Fruit fly (Drosophila melanogaster) S2 (cell line): ENCODE results near the gene CG14220.

Experiments used
- CG8478 ChIP-seq: fragments of >200 bp; optimal IDR thresholded peaks from 2 replicates; lab custom pipeline; 2018
- CTCF ChIP-seq, 2 experiments: fragments of >200 bp; optimal IDR thresholded peaks; 2 replicates each; lab custom pipeline; 2018

The CG14220 gene

dm6 chrX:19590070-19590469 is 11.6 kb downstream of the CG14220 start, which contains the start of gene CG14219:
TSS of gene CG14219 (minus strand) at chrX:19590170.
- no peak for TF ChIP-seq CTCF (optimal IDR thresholded peaks at IDR 0.05; lab: Kevin White, UChicago)
- TF ChIP-seq CG8478 (lab: Kevin White, UChicago) = no peak

DNA sequence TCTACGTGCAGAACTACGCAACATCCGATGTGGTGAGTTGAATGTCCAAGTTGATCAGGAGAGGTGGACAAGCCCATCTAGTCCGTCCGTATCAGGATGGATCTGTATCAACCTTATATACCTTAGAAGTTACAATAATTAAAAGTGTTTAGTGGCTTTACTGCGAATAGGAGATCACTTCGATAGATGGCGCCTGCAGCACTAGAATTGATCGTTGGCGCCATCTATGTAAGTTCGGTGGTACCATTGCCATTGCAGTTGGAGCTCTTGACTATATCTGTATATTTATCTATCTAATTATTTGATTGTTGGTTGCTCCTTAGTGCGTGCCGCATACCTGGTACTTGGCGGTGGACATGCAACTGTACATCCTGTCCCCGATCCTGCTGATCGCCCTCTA is 16.5 kb downstream of the CG14220 start:
- TF ChIP-seq CTCF (optimal IDR thresholded peaks at IDR 0.05; lab: Kevin White, UChicago) (peak; percentile 81 to 83), CG8478 (lab: Kevin White, UChicago) (no peak)

DNA sequence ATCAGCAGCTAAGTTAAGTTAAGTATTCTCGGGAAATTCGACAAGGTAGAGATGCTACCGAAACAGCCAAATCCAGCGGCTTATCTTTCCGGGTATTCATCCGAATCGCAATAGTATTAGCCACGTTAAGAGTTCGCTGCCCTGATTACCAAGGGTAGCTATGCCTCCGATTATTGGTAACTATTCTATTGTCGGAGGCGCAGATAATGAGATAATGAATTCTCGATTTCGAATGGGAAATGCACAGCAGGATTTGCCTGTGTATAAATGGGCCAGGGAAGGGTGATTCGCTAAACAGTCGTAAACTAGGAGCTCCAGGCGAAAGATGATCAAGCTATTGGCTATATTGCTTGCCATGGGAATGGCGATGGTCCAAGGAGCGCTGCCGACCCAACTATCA is 18.3 kb downstream of the CG14220 start, which contains the start of gene CG14204:
TSS of gene CG14204 (plus strand) at position 301 of the 400 bp plus-strand sequence.
- TF ChIP-seq CG8478 (lab: Kevin White, UChicago) (no peak), CTCF (optimal IDR thresholded peaks at IDR 0.05; lab: Kevin White, UChicago) (no peak)

DNA sequence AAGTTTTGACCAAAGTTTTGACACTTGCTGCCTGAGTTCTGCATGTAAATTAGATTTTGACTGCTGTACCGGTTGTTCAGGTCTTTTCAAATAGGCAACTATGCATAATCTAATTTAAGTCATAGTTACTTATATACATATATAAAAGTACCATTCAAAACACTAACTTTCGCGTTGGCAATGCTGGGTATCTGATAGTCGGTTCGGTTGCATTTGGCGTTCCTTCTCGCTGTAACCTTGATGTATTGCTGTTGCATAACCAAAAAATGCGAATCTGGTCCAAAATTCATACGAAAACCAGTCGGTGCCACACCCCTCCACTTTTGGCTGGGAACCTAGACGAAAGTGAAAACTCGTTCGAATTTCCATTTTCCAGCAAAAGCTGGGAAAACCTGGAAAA is 18.9 kb downstream of the CG14220 start:
- no peak for TF ChIP-seq CTCF (optimal IDR thresholded peaks at IDR 0.05; lab: Kevin White, UChicago)
- TF ChIP-seq CG8478 (lab: Kevin White, UChicago) = no peak

DNA sequence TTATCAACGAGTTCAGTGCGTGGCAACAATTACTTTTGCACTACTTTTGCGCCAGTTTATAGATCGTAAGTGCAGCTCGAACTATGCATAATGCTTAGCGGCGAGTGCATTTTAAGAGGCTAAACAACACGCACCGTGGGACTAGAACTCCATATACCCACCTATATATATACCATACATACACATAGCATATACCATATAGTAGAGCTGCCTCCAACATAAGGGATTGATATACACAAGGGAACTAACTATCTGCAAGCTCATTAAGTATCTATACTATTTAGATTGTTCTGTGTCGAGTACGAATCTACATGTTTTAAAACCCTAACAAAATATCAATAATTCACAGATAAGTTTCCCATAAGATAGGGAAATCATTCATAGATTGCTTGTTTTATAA is 19.8 kb downstream of the CG14220 start, which contains the start of gene CG14218:
TSS of gene CG14218 (minus strand) at position 101 of the 400 bp plus-strand sequence.
- TF ChIP-seq CG8478 (lab: Kevin White, UChicago) = no peak
- no peak for TF ChIP-seq CTCF (optimal IDR thresholded peaks at IDR 0.05; lab: Kevin White, UChicago)

DNA sequence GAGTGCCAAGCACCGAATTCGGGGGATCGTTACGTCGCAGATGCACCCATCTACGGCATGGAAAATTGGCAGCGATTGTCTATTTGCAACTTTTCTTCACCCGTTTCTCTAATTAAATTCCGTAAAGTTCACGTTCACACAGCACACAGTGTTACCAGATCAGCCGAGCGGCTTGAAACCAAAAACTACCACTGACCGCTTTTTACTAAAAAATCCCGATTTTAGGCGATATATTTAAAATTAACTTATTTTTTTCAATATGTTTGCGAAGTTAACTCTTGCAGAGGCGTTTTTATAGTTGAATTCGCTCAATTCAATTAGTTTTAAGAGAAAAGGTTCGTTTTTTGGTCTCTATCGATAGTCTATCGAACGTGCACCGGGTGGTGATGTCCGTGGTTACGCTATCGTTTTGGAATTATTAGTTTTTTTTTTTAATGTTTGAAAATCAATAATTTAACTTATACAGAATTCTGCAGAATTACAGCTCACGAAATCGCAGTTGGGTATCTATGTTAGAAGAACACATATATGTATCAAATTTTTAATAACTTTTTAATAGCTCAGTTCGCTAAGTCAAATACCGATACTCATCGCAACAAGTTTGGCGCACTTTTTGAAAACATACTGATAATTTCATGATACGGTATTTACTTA is 21.9 kb downstream of the CG14220 start, which contains the start of gene Tao:
TSS of gene Tao (minus strand) at position 153 of the 654 bp plus-strand sequence.
- no peak for TF ChIP-seq CG8478 (lab: Kevin White, UChicago)
- TF ChIP-seq CTCF (optimal IDR thresholded peaks at IDR 0.05; lab: Kevin White, UChicago) = no peak

DNA sequence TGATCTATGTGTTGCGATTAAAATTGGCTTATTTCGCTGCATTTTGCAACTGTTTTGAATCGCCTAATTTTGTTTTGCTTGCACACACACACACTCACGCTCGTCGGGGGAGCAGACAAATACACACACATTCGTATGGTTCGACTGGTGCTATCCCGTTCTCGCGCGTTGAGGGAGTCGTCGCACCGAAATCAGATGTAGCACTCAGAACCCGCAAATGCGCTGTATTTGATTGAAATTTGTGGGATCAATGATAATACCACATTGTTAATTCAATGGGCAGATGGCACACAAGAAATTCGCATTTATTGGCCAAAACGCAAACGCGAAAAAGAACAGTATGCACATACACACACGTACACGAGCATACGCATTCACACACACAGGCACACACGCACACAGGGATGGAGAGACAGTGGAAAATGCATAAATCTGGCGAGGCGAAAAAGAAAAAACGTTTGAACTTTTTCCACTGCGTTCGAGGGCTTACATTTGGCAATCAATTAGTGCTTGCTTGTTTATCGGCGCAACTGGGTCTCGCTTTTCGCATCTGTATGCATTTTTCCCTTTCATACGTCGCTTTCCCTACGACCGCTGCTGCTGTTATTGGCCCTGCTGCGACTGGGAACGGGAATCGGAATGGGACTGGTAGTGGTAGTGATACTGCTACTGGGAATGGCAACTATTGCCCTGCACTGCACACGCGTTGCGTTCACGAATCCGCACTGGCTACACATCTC is 22.6 kb downstream of the CG14220 start:
- TF ChIP-seq CG8478 (lab: Kevin White, UChicago) (no peak), CTCF (optimal IDR thresholded peaks at IDR 0.05; lab: Kevin White, UChicago) (no peak)

DNA sequence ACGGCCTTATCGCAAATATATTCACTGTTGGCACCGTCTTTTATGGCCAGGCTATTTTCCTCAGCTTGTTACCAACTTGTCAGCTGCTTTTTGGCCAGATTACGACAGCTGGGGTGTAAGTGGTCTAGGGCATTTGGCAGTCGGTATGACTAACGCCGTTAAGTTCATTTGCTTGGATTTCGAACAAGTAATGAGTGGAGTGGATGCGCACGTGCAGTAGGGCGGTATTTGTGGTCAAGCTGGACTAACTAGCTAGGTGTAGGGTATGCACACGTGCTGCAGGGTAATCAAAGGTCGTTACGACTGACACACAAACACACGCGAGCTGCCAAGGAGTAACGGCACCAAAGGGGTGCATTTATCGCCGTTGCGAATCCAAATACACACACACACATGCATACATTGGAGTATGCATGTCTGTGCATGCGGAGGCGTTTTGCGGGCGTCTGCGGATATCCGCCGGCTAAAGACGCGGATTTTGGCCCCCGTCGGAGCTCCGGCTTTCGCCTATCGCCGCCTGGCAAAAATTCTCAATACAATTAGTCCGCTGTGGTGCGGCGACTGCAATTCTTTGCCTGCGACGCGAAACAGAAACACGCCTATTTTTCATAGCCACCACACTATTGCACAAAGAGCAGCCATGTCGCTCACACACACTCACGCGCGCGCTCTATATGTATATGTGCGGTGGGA is 23.6 kb downstream of the CG14220 start:
- TF ChIP-seq CG8478 (lab: Kevin White, UChicago) = no peak
- TF ChIP-seq CTCF (optimal IDR thresholded peaks at IDR 0.05; lab: Kevin White, UChicago) = no peak

DNA sequence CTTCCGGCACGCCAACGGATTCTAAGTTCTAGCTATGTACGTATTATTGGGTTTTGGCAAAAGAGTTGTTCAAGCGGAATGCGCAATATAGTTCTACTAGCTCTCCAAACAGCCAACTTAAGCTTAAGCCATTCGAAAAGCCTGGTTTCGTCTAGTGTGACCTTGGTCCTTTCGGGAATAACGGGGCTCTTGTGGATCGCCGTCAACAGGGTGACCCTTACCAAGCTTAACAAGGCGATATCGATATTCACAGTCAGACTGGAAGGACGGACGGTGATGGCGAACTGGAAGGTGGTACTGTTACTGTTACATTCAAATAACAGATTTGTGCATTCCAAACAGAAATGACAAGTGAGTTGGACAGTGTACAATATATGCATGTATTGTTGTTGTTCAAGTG is 28.0 kb downstream of the CG14220 start:
- TF ChIP-seq CG8478 (lab: Kevin White, UChicago) = no peak
- no peak for TF ChIP-seq CTCF (optimal IDR thresholded peaks at IDR 0.05; lab: Kevin White, UChicago)

dm6 chrX:19565714-19566316 is 35.8 kb downstream of the CG14220 start, which contains the start of the genes Grip84 and car:
TSS of gene Grip84 (minus strand) at chrX:19565764.
TSS of gene car (plus strand) at chrX:19566019.
- TF ChIP-seq CG8478 (lab: Kevin White, UChicago) (no peak), CTCF (optimal IDR thresholded peaks at IDR 0.05; lab: Kevin White, UChicago) (no peak)
